Fruit fly (Drosophila melanogaster): Measurements from ENCODE around the gene CG45081.

The CG45081 gene

DNA sequence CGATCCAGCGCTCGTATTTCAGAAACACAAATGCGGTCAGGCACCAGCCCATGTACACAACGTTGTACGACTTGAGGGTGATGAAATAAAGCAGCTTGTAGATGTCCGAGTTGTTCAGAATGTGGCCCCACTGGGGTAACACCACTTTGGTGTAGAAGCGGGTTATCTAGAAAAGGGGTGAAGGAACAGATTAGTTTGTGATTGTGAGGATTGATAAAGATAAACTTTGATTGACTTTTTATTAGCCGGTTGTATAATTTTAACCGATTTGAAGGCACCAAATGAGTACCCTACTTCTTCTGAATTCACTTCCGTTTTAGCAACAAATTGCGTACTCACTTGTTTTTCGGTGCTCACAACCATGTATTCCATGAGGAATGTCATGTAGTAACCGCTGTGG, 7.7 kb upstream of the CG45081 start:
- TF ChIP-seq N (GFP tag; optimal IDR thresholded peaks at IDR 0.05) (no peak), Rel (GFP tag; optimal IDR thresholded peaks at IDR 0.05) (no peak), Rel (tag; optimal IDR thresholded peaks at IDR 0.05) (no peak), jim (GFP tag; optimal IDR thresholded peaks at IDR 0.05) (no peak), CG32264 (GFP tag; optimal IDR thresholded peaks at IDR 0.05) (no peak), Dif (GFP tag; optimal IDR thresholded peaks at IDR 0.05; ENCODE audit: partially characterized antibody) (no peak), Hr83 (GFP tag; optimal IDR thresholded peaks at IDR 0.05; ENCODE audit: poor library complexity, severe bottlenecking) (no peak), ey (GFP tag; optimal IDR thresholded peaks at IDR 0.05) (no peak), woc (GFP tag; optimal IDR thresholded peaks at IDR 0.05) (no peak), usp (GFP tag; optimal IDR thresholded peaks at IDR 0.05) (no peak), psq (GFP tag; optimal IDR thresholded peaks at IDR 0.05) (no peak), Sp1 (GFP tag; optimal IDR thresholded peaks at IDR 0.05) (no peak), CrebA (GFP tag; optimal IDR thresholded peaks at IDR 0.05; ENCODE audit: borderline replicate concordance) (no peak), CG9705 (GFP tag; optimal IDR thresholded peaks at IDR 0.05) (no peak), brk (GFP tag; optimal IDR thresholded peaks at IDR 0.05) (no peak), sage (GFP tag; optimal IDR thresholded peaks at IDR 0.05) (no peak), HLH106 (tag; optimal IDR thresholded peaks at IDR 0.05) (no peak), foxo (GFP tag; optimal IDR thresholded peaks at IDR 0.05) (no peak)

DNA sequence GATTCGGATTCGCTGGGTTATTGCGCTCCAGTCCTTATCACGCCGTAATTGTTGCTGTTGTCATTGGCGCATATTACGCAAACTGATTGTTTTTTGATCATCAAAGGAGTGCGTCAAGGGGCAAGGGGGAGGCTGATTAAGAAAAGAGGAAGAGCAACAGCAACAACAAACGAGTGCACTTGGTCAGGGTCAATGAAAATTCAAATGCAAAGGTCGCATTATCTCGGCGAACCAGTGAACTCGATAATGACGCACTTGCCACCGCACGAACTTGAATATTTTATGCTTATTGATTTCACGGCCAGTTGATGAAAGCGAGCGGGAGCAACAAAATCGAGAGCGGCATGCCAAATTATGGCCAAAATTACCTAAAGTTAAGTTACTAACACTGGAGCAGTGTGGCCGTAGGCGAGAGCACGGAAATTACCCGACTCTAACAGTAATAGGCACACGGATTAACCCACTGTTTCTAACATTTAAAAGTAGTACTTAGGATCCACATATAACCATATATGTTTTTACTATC, 5.5 kb upstream of the CG45081 start, which contains the start of gene nes:
nes (minus strand) TSS at position 402 of the 526 bp plus-strand sequence.
- peak; percentile 61 for TF ChIP-seq woc (GFP tag; optimal IDR thresholded peaks at IDR 0.05)
- peak; percentile 35 for TF ChIP-seq Hnf4 (GFP tag; optimal IDR thresholded peaks at IDR 0.05)
- TF ChIP-seq CG32264 (GFP tag; optimal IDR thresholded peaks at IDR 0.05) = no peak
- TF ChIP-seq h (GFP tag; optimal IDR thresholded peaks at IDR 0.05) = peak; percentile 11
- no peak for TF ChIP-seq Rel (GFP tag; optimal IDR thresholded peaks at IDR 0.05)
- TF ChIP-seq Rel (tag; optimal IDR thresholded peaks at IDR 0.05) = peak; percentile 19
- no peak for TF ChIP-seq Mio (GFP tag; optimal IDR thresholded peaks at IDR 0.05)
- TF ChIP-seq HLH106 (tag; optimal IDR thresholded peaks at IDR 0.05) = peak; percentile 18
- TF ChIP-seq rgr (GFP tag; optimal IDR thresholded peaks at IDR 0.05) = peak; percentile 29
- TF ChIP-seq fru (GFP tag; optimal IDR thresholded peaks at IDR 0.05) = peak; percentile 68

DNA sequence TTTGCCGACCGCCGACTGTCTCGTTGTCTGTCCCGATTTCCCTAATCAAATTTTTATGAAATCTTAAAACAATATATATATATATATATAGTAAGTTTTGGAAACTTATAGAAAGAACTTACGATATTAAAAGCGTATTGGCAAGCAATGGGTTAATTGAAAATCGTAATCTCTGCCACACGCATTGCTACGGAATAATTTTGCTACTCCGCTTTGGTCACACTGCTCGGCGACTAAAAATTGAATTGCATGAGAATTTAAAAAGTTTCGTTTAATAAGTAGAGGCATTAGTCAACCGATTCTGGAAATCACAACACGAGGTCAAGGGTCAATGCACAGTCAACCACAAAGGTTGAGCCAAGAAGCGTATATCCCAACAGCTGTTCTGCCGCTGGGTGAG, 4.6 kb upstream of the CG45081 start, which contains the start of gene Bet1:
Bet1 (plus strand) TSS at position 182 of the 400 bp plus-strand sequence.
- peak; percentile 40 for TF ChIP-seq Myc (optimal IDR thresholded peaks at IDR 0.05)
- no peak for TF ChIP-seq rgr (GFP tag; optimal IDR thresholded peaks at IDR 0.05)
- TF ChIP-seq Hr83 (GFP tag; optimal IDR thresholded peaks at IDR 0.05; ENCODE audit: poor library complexity, severe bottlenecking) = no peak
- TF ChIP-seq OdsH (GFP tag; optimal IDR thresholded peaks at IDR 0.05) = no peak
- TF ChIP-seq dmrt93B (GFP tag; optimal IDR thresholded peaks at IDR 0.05) = no peak
- no peak for TF ChIP-seq CrebA (GFP tag; optimal IDR thresholded peaks at IDR 0.05; ENCODE audit: borderline replicate concordance)
- TF ChIP-seq woc (GFP tag; optimal IDR thresholded peaks at IDR 0.05) = peak; percentile 20
- no peak for TF ChIP-seq Jra (GFP tag; optimal IDR thresholded peaks at IDR 0.05)
- no peak for TF ChIP-seq h (GFP tag; optimal IDR thresholded peaks at IDR 0.05)
- TF ChIP-seq usp (GFP tag; optimal IDR thresholded peaks at IDR 0.05) = no peak
- TF ChIP-seq br (GFP tag; optimal IDR thresholded peaks at IDR 0.05) = no peak
- no peak for TF ChIP-seq dl (GFP tag; optimal IDR thresholded peaks at IDR 0.05; ENCODE audit: insufficient read depth in 1 of 2, partially characterized antibody in 2 of 2)
- TF ChIP-seq HLH106 (tag; optimal IDR thresholded peaks at IDR 0.05) = peak; percentile 22

DNA sequence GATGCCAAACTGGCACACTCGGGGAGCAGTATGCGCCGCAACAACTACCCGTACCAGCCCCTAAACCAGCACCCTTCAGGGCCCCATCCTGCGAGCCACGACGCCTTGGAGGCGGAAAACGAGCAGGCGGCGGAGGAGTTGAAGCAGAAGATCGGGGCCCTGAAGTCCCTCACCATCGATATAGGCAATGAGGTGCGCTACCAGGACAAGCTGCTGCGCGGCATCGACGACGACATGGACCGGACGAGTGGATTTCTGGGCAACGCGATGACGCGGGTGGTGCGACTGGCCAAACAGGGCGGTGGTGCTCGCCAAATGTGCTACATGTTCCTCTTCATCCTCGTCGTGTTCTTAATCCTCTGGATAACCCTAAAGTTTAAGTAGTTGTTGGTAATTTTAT, 4.1 kb upstream of the CG45081 start:
- TF ChIP-seq N (GFP tag; optimal IDR thresholded peaks at IDR 0.05) = no peak
- TF ChIP-seq Dif (GFP tag; optimal IDR thresholded peaks at IDR 0.05; ENCODE audit: partially characterized antibody) = no peak
- TF ChIP-seq CrebA (GFP tag; optimal IDR thresholded peaks at IDR 0.05; ENCODE audit: borderline replicate concordance) = no peak
- no peak for TF ChIP-seq Vsx2 (GFP tag; optimal IDR thresholded peaks at IDR 0.05; ENCODE audit: partially characterized antibody)
- TF ChIP-seq Dfd (GFP tag; optimal IDR thresholded peaks at IDR 0.05) = no peak
- TF ChIP-seq CG9705 (GFP tag; optimal IDR thresholded peaks at IDR 0.05) = no peak
- TF ChIP-seq woc (GFP tag; optimal IDR thresholded peaks at IDR 0.05) = no peak
- no peak for TF ChIP-seq Hr83 (GFP tag; optimal IDR thresholded peaks at IDR 0.05; ENCODE audit: poor library complexity, severe bottlenecking)
- TF ChIP-seq usp (GFP tag; optimal IDR thresholded peaks at IDR 0.05) = no peak
- no peak for TF ChIP-seq Hr78 (GFP tag; optimal IDR thresholded peaks at IDR 0.05)
- TF ChIP-seq CG32264 (GFP tag; optimal IDR thresholded peaks at IDR 0.05) = no peak
- TF ChIP-seq Jra (GFP tag; optimal IDR thresholded peaks at IDR 0.05) = no peak
- no peak for TF ChIP-seq br (GFP tag; optimal IDR thresholded peaks at IDR 0.05)
- no peak for TF ChIP-seq brk (GFP tag; optimal IDR thresholded peaks at IDR 0.05)
- TF ChIP-seq Myc (optimal IDR thresholded peaks at IDR 0.05) = no peak
- TF ChIP-seq Abd-B (GFP tag; optimal IDR thresholded peaks at IDR 0.05) = no peak
- no peak for TF ChIP-seq tai (GFP tag; optimal IDR thresholded peaks at IDR 0.05)
- TF ChIP-seq dmrt93B (GFP tag; optimal IDR thresholded peaks at IDR 0.05) = no peak
- no peak for TF ChIP-seq HLH106 (tag; optimal IDR thresholded peaks at IDR 0.05)

All from whole organism, wandering third instar larva.